Fruit fly (Drosophila melanogaster): ENCODE measurements around the gene Usp8.

dm6 chr3R:21140458-21140857 lies 6.4 kb downstream of the Usp8 start, which contains the start of gene SNF4Agamma:
- TF ChIP-seq D1 (tag; optimal IDR thresholded peaks at IDR 0.05) (no peak), Snoo (tag; optimal IDR thresholded peaks at IDR 0.05) (no peak), CG8301 (tag; optimal IDR thresholded peaks at IDR 0.05) (no peak), CG12605 (GFP tag; IDR thresholded peaks at IDR 0.05) (no peak), Ets98B (GFP tag; IDR thresholded peaks at IDR 0.05) (peak; percentile 34; the same call in 1 of the 2 replicates), CG17806 (tag; optimal IDR thresholded peaks at IDR 0.05) (no peak), EcR (GFP tag; optimal IDR thresholded peaks at IDR 0.05) (no peak), CG8159 (tag; optimal IDR thresholded peaks at IDR 0.05) (no peak), CG10348 (GFP tag; IDR thresholded peaks at IDR 0.05) (no peak), CG9948 (tag; optimal IDR thresholded peaks at IDR 0.05) (no peak), Pif1B (GFP tag; optimal IDR thresholded peaks at IDR 0.05) (no peak), CG32121 (GFP tag; IDR thresholded peaks at IDR 0.05) (no peak), CG4496 (GFP tag; IDR thresholded peaks at IDR 0.05) (no peak)
